Worm (Caenorhabditis elegans) whole organism, L4/young adult: ENCODE results near the gene F57F4.1.

Source experiments
- W03F9.2 ChIP-seq: fragments of 150-350 bp; optimal IDR thresholded peaks from 2 replicates; lab custom pipeline; 2014; ENCODE audit warnings: missing biosample characterization, missing genetic modification characterization
- dao-5 ChIP-seq: sonication (generic microtip); optimal IDR thresholded peaks from 2 replicates; lab custom pipeline; 2016; ENCODE audit warnings: missing genotype, missing genetic modification characterization, moderate library complexity, missing compliant biosample characterization
- him-1 ChIP-seq: sonication (generic microtip); optimal IDR thresholded peaks from 2 replicates; lab custom pipeline; 2016; ENCODE audit warnings: missing genotype, missing genetic modification reagents, missing genetic modification characterization, missing compliant biosample characterization

Gene F57F4.1

ce11 chrV:6355975-6356441 is 34.3 kb upstream of the F57F4.1 start, which contains the start of gene bcl-11:
Gene bcl-11 (plus strand): TSS chrV:6356025.
- no peak for TF ChIP-seq W03F9.2
- TF ChIP-seq dao-5 = no peak
- no peak for TF ChIP-seq him-1 (tag; lab: Kevin White, UChicago)

- TF ChIP-seq W03F9.2 = no peak
These were observed 33.0 kb upstream of the F57F4.1 start for ce11 chrV:6357236-6357635.

- TF ChIP-seq him-1 (tag; lab: Kevin White, UChicago) (no peak), W03F9.2 (no peak), dao-5 (no peak)
These were observed 31.6 kb upstream of the F57F4.1 start for ce11 chrV:6358709-6359108.

- no peak for TF ChIP-seq dao-5
- no peak for TF ChIP-seq W03F9.2
- no peak for TF ChIP-seq him-1 (tag; lab: Kevin White, UChicago)
These were observed 30.7 kb upstream of the F57F4.1 start for ce11 chrV:6359522-6359921.

DNA sequence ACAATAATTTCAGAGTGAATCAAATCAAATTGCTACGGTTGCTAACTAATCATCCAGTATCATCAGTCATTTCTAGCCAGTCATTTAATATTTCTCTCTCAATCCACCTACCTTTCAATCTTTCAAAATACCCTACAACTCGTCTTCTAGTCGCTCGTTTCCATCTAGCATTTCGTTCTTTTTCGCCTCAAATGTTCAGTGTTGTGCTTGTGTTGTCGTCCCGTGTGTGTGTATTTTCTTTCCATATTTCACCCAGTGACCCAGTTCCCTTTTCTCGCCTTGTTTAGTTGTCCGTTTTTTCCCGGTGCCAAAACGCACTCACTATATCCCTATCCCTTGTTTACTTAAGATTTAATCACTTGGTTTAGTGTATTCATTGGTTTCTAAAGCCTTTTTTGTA is 28.6 kb upstream of the F57F4.1 start:
- no peak for TF ChIP-seq W03F9.2
- no peak for TF ChIP-seq him-1 (tag; lab: Kevin White, UChicago)

ce11 chrV:6364806-6365205 is 25.5 kb upstream of the F57F4.1 start:
- TF ChIP-seq him-1 (tag; lab: Kevin White, UChicago) (no peak), dao-5 (no peak), W03F9.2 (no peak)

ce11 chrV:6365597-6365996 is 24.7 kb upstream of the F57F4.1 start, which contains the start of gene cest-33:
Gene cest-33 (minus strand): TSS chrV:6365671.
- TF ChIP-seq W03F9.2 = no peak
- TF ChIP-seq him-1 (tag; lab: Kevin White, UChicago) = no peak
- no peak for TF ChIP-seq dao-5

DNA sequence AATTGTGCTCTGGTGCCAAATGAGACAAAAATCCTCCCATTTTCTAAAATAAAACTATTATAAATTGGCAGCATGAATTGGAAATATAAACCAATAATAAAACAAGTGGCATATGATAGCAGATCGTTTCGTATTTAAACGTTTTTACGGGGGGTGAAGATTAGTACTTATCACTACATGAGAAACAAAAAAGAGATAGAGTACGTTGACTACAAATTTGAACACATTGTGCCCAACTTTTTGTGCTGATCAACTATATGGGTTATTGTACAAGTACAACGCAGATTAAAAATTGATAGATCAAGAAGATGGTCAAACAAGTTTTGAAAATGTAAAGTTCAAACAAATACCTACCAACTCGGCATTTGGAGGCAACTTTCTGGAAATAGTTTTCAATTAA is 21.8 kb upstream of the F57F4.1 start:
- TF ChIP-seq dao-5 (no peak), W03F9.2 (no peak), him-1 (tag; lab: Kevin White, UChicago) (no peak)

ce11 chrV:6374844-6375243 is 15.4 kb upstream of the F57F4.1 start, which contains the start of gene F13H6.5:
Gene F13H6.5 (minus strand): TSS chrV:6374944.
- no peak for TF ChIP-seq W03F9.2
- TF ChIP-seq dao-5 = no peak
- TF ChIP-seq him-1 (tag; lab: Kevin White, UChicago) = no peak

DNA sequence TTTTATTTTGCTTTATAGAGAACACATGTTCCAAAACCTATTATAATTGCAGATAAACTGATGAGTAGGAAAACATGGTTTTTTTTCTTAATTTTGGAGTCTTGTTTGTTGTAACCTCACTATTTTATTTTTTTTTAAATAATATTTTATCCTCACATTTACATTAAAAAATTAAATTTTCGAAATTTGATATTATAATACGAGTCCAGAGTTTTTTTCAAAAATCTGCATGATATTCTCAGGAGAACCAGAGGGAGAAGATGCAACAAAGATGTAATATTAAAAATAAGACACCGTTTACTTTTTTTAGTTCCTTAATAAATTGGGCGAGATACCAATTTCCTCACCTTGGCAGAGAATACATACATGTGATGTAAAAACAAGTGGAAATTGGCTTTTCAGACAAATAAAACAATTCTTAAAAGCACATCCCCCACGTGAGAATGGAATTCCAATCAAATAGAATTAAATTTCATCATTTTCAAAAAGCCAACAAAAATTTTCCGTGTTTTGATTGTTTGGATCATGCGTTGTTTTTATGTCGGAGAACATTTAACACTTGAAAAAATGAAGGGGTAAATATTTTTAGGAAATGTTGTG is 4.5 kb upstream of the F57F4.1 start:
- no peak for TF ChIP-seq him-1 (tag; lab: Kevin White, UChicago)
- TF ChIP-seq dao-5 = no peak
- no peak for TF ChIP-seq W03F9.2

DNA sequence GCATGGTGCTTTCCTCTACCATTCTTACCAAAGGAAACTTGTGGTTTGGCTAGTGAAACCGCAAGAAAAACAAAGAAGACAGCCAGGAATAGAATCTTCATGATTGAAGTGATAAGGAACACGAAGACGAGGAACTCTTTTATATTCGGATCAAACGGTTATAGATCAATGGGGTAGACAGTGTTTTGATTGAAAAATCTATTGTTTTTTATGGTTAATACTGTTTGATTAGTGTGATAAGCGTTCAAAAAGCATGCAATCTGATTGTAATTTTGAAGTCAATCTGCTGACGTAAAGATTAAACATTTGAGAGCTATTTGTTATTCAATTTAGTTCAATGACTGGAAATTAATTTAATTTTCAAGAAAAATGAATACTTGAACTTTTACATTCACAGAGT is 629 bp upstream of the F57F4.1 start, which contains the start of gene F57F4.2:
Gene F57F4.2, minus strand, starts transcription at position 101 of the 400 bp plus-strand sequence.
- TF ChIP-seq dao-5 (no peak), him-1 (tag; lab: Kevin White, UChicago) (no peak), W03F9.2 (no peak)

DNA sequence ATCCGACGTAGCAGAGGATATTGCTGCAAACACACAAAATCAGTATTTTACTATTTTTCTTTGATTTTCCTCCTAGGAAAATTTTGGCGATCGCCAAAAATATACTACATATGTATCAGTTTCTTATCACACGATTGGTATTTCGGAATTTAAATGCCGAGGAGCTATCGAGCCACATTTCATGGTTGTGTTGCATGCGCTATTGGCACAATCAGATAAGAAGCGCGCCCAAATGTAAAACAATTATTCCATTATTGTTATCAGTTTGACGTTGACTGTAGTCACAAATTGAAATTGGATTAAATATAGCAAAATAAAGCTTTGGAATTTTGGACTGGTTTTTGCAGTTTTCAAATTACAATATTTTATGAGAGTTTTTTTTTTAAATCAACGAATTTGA is 8.7 kb downstream of the F57F4.1 start:
- TF ChIP-seq W03F9.2 (no peak), dao-5 (no peak), him-1 (tag; lab: Kevin White, UChicago) (no peak)

- no peak for TF ChIP-seq W03F9.2
These were observed 9.6 kb downstream of the F57F4.1 start, which contains the start of gene gfi-1 for ce11 chrV:6399831-6400230. Gene gfi-1 (minus strand): TSS chrV:6399931.

ce11 chrV:6400528-6400927 is 10.3 kb downstream of the F57F4.1 start:
- TF ChIP-seq him-1 (tag; lab: Kevin White, UChicago) = no peak
- TF ChIP-seq dao-5 = no peak
- TF ChIP-seq W03F9.2 = no peak

DNA sequence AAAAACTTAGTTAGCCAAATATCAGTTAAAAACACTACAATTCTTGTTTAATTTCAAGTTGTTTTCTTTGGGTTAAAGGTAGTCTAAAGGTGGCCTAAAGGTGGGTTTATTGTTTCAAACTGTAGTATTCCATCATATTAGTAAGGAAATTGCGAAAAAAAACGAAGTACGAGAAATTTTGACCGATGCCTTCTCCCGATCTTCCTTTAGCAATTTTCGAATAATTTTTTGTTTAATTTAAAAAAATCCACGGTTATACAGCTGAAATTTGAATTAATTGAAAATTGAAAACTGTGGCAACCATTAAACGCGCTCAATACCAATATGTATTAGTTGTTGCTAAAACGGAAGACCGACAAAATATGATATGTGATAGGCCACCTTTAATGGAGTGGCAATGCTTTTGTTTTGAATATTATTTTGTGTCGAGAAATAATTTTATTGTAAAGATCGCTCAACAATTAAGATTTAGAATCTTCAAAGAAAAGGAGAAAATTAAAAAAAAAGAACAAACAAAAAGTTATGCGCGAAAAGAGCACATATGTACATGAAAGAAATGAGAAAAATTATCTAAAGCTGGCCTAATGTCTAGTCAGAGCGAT is 10.8 kb downstream of the F57F4.1 start:
- TF ChIP-seq him-1 (tag; lab: Kevin White, UChicago) (no peak), W03F9.2 (no peak), dao-5 (no peak)

DNA sequence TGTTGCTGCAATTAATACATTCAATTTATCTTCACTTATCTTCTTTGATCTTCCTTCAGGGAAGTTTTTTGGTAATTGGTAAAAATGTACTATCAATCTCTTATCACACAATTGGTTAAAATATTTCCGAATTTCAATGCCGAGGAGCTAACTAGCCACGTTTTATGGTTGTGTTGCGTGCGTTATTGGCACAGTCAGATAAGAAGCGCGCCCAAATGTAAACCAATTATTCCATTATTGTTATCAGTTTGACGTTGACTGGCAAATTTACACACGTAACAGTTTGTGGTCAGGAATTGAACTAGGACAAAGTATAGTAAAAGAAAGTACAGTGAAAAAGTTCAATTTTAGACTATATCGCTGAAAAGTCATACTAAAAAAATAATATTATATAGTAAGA is 17.3 kb downstream of the F57F4.1 start:
- TF ChIP-seq dao-5 (no peak), W03F9.2 (no peak), him-1 (tag; lab: Kevin White, UChicago) (no peak)
